Worm (Caenorhabditis elegans) whole organism, young adult: Measurements from ENCODE around the gene F10G7.10.

Experiments
- F52B5.7 ChIP-seq: sonication (generic microtip); optimal IDR thresholded peaks from 2 replicates; lab custom pipeline; 2016; ENCODE audit warnings: mild to moderate bottlenecking, missing genetic modification characterization, missing compliant biosample characterization
- K12H6.12 ChIP-seq: fragments of 200-800 bp; sonication (Bioruptor generic); optimal IDR thresholded peaks from 2 replicates; lab custom pipeline; 2018; ENCODE audit warnings: mild to moderate bottlenecking, missing genetic modification characterization, missing compliant biosample characterization
- Y79H2A.3 ChIP-seq: fragments of 200-800 bp; sonication (Bioruptor generic); conservative IDR thresholded peaks from 2 replicates; pipeline ENCODE4 v1.3.6; 2022; ENCODE audit warnings: missing genetic modification reagents, missing genetic modification characterization, missing compliant biosample characterization
- ceh-91 ChIP-seq: fragments of 200-800 bp; sonication (Bioruptor generic); IDR thresholded peaks from 2 replicates; pipeline ENCODE4 v1.3.6; 2022; ENCODE audit warnings: missing genetic modification reagents, missing genetic modification characterization, missing compliant biosample characterization
- egrh-3 ChIP-seq: fragments of 200-800 bp; sonication (Bioruptor generic); IDR thresholded peaks from 2 replicates; pipeline ENCODE4 v1.3.6; 2022; ENCODE audit warnings: missing genetic modification reagents, missing genetic modification characterization, missing compliant biosample characterization
- let-607 ChIP-seq, 2 experiments: fragments of 200-800 bp in 1 of 2; sonication (Bioruptor generic) in 1 of 2; sonication (generic microtip) in 1 of 2; optimal IDR thresholded peaks; 2 replicates each; lab custom pipeline; 2016 to 2018; ENCODE audit warnings: mild to moderate bottlenecking in 2 of 2, missing compliant biosample characterization in 2 of 2, missing genetic modification characterization in 2 of 2, moderate library complexity in 2 of 2, missing genotype in 1 of 2
- zim-3 ChIP-seq: sonication (generic microtip); optimal IDR thresholded peaks from 2 replicates; lab custom pipeline; 2017; ENCODE audit warnings: mild to moderate bottlenecking, missing genetic modification characterization, moderate library complexity, missing compliant biosample characterization
- ztf-18 ChIP-seq: sonication (generic microtip); optimal IDR thresholded peaks from 2 replicates; lab custom pipeline; 2016; ENCODE audit warnings: missing genotype, mild to moderate bottlenecking, missing genetic modification characterization, missing compliant biosample characterization

ce11 chrII:4749581-4749980, 23.5 kb upstream of the F10G7.10 start, which contains the start of gene F41C3.2:
- TF ChIP-seq ceh-91 (GFP tag; lab: Robert Waterston, UW) = no peak
- TF ChIP-seq Y79H2A.3 (GFP tag; lab: Robert Waterston, UW) = no peak
- TF ChIP-seq F52B5.7 (tag; lab: Kevin White, UChicago) = no peak
- TF ChIP-seq K12H6.12 = no peak
- TF ChIP-seq let-607 (tag; optimal IDR thresholded peaks at IDR 0.05; lab: Kevin White, UChicago) = no peak
- TF ChIP-seq zim-3 (tag; lab: Kevin White, UChicago) = no peak
- TF ChIP-seq ztf-18 (tag; lab: Kevin White, UChicago) = no peak
- no peak for TF ChIP-seq egrh-3 (GFP tag; lab: Robert Waterston, UW)
